Worm (Caenorhabditis elegans): Measurements from ENCODE around the gene B0272.4.
A peak's percentile ranks its signal among the peaks of the same experiment; 100 is the strongest.

The B0272.4 gene

ce11 chrX:9431002-9431482 lies 2.8 kb downstream of the B0272.4 start, which contains the start of gene B0272.3 (continued):
- peak; percentile 80 for TF ChIP-seq snu-23 (GFP tag; optimal IDR thresholded peaks at IDR 0.05)
- TF ChIP-seq ces-1 (GFP tag; optimal IDR thresholded peaks at IDR 0.05) = no peak
- no peak for TF ChIP-seq mab-9 (GFP tag; IDR thresholded peaks at IDR 0.05)
- TF ChIP-seq ceh-63 (GFP tag; optimal IDR thresholded peaks at IDR 0.05) = no peak

- peak; percentile 80 for TF ChIP-seq fkh-8 (tag; optimal IDR thresholded peaks at IDR 0.05)
- TF ChIP-seq F16B12.6 (tag; optimal IDR thresholded peaks at IDR 0.05) = no peak
- no peak for TF ChIP-seq ceh-90 (tag; optimal IDR thresholded peaks at IDR 0.05)
- TF ChIP-seq nhr-19 (GFP tag; conservative IDR thresholded peaks at IDR 0.05) = no peak
- TF ChIP-seq ztf-11 (tag; optimal IDR thresholded peaks at IDR 0.05) = no peak
- TF ChIP-seq mab-9 (GFP tag; IDR thresholded peaks at IDR 0.05) = no peak
- no peak for TF ChIP-seq aha-1 (tag; optimal IDR thresholded peaks at IDR 0.05)
- no peak for TF ChIP-seq mep-1 (tag; optimal IDR thresholded peaks at IDR 0.05)
Measured at ce11 chrX:9436843-9437312, 8.6 kb downstream of the B0272.4 start, which contains the start of gene tbb-4. Gene tbb-4 (minus strand): TSS chrX:9436893.

ce11 chrX:9441512-9441911 lies 13.3 kb downstream of the B0272.4 start, which contains the start of gene memb-1:
Gene memb-1 (minus strand): TSS chrX:9441571.
- no peak for TF ChIP-seq C04F5.9 (tag; optimal IDR thresholded peaks at IDR 0.05)
- TF ChIP-seq lin-35 (GFP tag; optimal IDR thresholded peaks at IDR 0.05) = peak; percentile 30 to 79
- TF ChIP-seq alr-1 (tag; optimal IDR thresholded peaks at IDR 0.05; ENCODE audit: borderline replicate concordance) = no peak
- peak; percentile 20 for TF ChIP-seq unc-130 (tag; optimal IDR thresholded peaks at IDR 0.05)
- TF ChIP-seq sox-4 (tag; optimal IDR thresholded peaks at IDR 0.05) = no peak
- TF ChIP-seq ets-5 (GFP tag; IDR thresholded peaks at IDR 0.05) = no peak
- TF ChIP-seq C34B4.2 (tag; optimal IDR thresholded peaks at IDR 0.05) = no peak
- TF ChIP-seq nhr-85 (tag) = peak; percentile 65
- TF ChIP-seq nhr-237 (tag; optimal IDR thresholded peaks at IDR 0.05) = no peak
- TF ChIP-seq ama-1 (optimal IDR thresholded peaks at IDR 0.05) = no peak
- peak; percentile 86 for TF ChIP-seq mep-1 (tag; optimal IDR thresholded peaks at IDR 0.05)
- no peak for TF ChIP-seq vab-15 (tag; optimal IDR thresholded peaks at IDR 0.05)
- TF ChIP-seq sup-37 (GFP tag; optimal IDR thresholded peaks at IDR 0.05) = no peak
- TF ChIP-seq unc-86 (tag; optimal IDR thresholded peaks at IDR 0.05) = peak; percentile 38
- TF ChIP-seq fkh-10 (GFP tag; optimal IDR thresholded peaks at IDR 0.05) = no peak
- no peak for TF ChIP-seq mab-9 (GFP tag; IDR thresholded peaks at IDR 0.05)
- peak; percentile 65 for TF ChIP-seq nhr-47 (tag; optimal IDR thresholded peaks at IDR 0.05)
- TF ChIP-seq egl-13 (tag; optimal IDR thresholded peaks at IDR 0.05) = no peak
- peak; percentile 78 for TF ChIP-seq blmp-1 (tag; optimal IDR thresholded peaks at IDR 0.05)
- peak; percentile 69 for TF ChIP-seq nhr-71 (tag; optimal IDR thresholded peaks at IDR 0.05)
- TF ChIP-seq mdl-1 (tag; optimal IDR thresholded peaks at IDR 0.05) = peak in 1 of 2 experiments; percentile 70
- TF ChIP-seq aly-2 (tag; optimal IDR thresholded peaks at IDR 0.05) = no peak
- TF ChIP-seq dsc-1 (tag; optimal IDR thresholded peaks at IDR 0.05) = peak; percentile 23
- TF ChIP-seq xbp-1 (tag; optimal IDR thresholded peaks at IDR 0.05) = peak; percentile 100
- no peak for TF ChIP-seq egl-27 (tag; optimal IDR thresholded peaks at IDR 0.05)
- no peak for TF ChIP-seq snpc-4 (tag; optimal IDR thresholded peaks at IDR 0.05)
- TF ChIP-seq ceh-90 (tag; optimal IDR thresholded peaks at IDR 0.05) = no peak
- TF ChIP-seq tlp-1 (tag; optimal IDR thresholded peaks at IDR 0.05) = no peak
- TF ChIP-seq ceh-8 (GFP tag; optimal IDR thresholded peaks at IDR 0.05) = no peak
- no peak for TF ChIP-seq ceh-88 (GFP tag; IDR thresholded peaks at IDR 0.05)
- TF ChIP-seq grh-1 (GFP tag; IDR thresholded peaks at IDR 0.05) = no peak
- no peak for TF ChIP-seq lin-39 (tag; optimal IDR thresholded peaks at IDR 0.05)
- no peak for TF ChIP-seq zip-4 (GFP tag; optimal IDR thresholded peaks at IDR 0.05)
- no peak for TF ChIP-seq hlh-17 (GFP tag; optimal IDR thresholded peaks at IDR 0.05; ENCODE audit: borderline replicate concordance)
- TF ChIP-seq aha-1 (tag; optimal IDR thresholded peaks at IDR 0.05) = no peak
- no peak for TF ChIP-seq unc-98 (GFP tag; IDR thresholded peaks at IDR 0.05)
- TF ChIP-seq efl-1 (optimal IDR thresholded peaks at IDR 0.05) = peak; percentile 48 to 51
- peak; percentile 11 to 94 for TF ChIP-seq efl-1 (GFP tag; optimal IDR thresholded peaks at IDR 0.05 in 1 of 2)
- no peak for TF ChIP-seq ces-1 (GFP tag; optimal IDR thresholded peaks at IDR 0.05)
- no peak for TF ChIP-seq nhr-84 (tag; optimal IDR thresholded peaks at IDR 0.05)
- peak; percentile 70 for TF ChIP-seq nhr-20 (tag; optimal IDR thresholded peaks at IDR 0.05)
- no peak for TF ChIP-seq lin-13 (GFP tag; optimal IDR thresholded peaks at IDR 0.05)
- TF ChIP-seq ztf-4 (tag; optimal IDR thresholded peaks at IDR 0.05) = no peak
- TF ChIP-seq ceh-63 (GFP tag; optimal IDR thresholded peaks at IDR 0.05) = no peak
- TF ChIP-seq snu-23 (GFP tag; optimal IDR thresholded peaks at IDR 0.05) = peak; percentile 77

Data from whole organism, L1 larva.